Fruit fly (Drosophila melanogaster) whole organism, prepupa: ENCODE results near the gene CG2224.

Experiments
- Blimp-1 ChIP-seq: fragments of 200-800 bp; sonication (Bioruptor generic); optimal IDR thresholded peaks from 3 replicates; lab custom pipeline; 2017; ENCODE audit warnings: missing biosample characterization, missing genetic modification characterization, mild to moderate bottlenecking, moderate library complexity, missing genetic modification reagents
- CG10631 ChIP-seq: fragments of 200-800 bp; sonication (Bioruptor generic); optimal IDR thresholded peaks from 2 replicates; lab custom pipeline; 2016; ENCODE audit warnings: missing biosample characterization, missing genetic modification characterization
- CG10669 ChIP-seq: fragments of 200-800 bp; sonication (Bioruptor generic); optimal IDR thresholded peaks from 3 replicates; lab custom pipeline; 2018; ENCODE audit warnings: missing biosample characterization, mild to moderate bottlenecking, missing genetic modification characterization, moderate library complexity
- CG11294 ChIP-seq: fragments of 200-800 bp; sonication (Bioruptor generic); IDR thresholded peaks from 2 replicates; pipeline ENCODE4 v1.3.6; 2022; ENCODE audit warnings: missing biosample characterization, missing genetic modification characterization
- CG1621 ChIP-seq: fragments of 200-800 bp; sonication (Bioruptor generic); optimal IDR thresholded peaks from 3 replicates; lab custom pipeline; 2018; ENCODE audit warnings: missing biosample characterization, mild to moderate bottlenecking, missing genetic modification characterization
- CG16779 ChIP-seq: fragments of 200-800 bp; sonication (Bioruptor generic); optimal IDR thresholded peaks from 3 replicates; lab custom pipeline; 2017; ENCODE audit warnings: missing biosample characterization, mild to moderate bottlenecking, missing genetic modification characterization
- CG3032 ChIP-seq: fragments of 200-800 bp; optimal IDR thresholded peaks from 2 replicates; lab custom pipeline; 2019; ENCODE audit warnings: missing biosample characterization, mild to moderate bottlenecking, missing genetic modification characterization, moderate library complexity
- CG31627 ChIP-seq: fragments of 200-800 bp; sonication (Bioruptor generic); optimal IDR thresholded peaks from 3 replicates; lab custom pipeline; 2016; ENCODE audit warnings: missing biosample characterization, missing genetic modification characterization
- CG32006 ChIP-seq: fragments of 200-800 bp; sonication (Bioruptor generic); optimal IDR thresholded peaks from 3 replicates; lab custom pipeline; 2017; ENCODE audit warnings: missing biosample characterization, mild to moderate bottlenecking, missing genetic modification characterization
- CG34406 ChIP-seq: fragments of 200-800 bp; sonication (Bioruptor generic); optimal IDR thresholded peaks from 3 replicates; lab custom pipeline; 2016; ENCODE audit warnings: missing biosample characterization, missing genetic modification characterization
- CG4318 ChIP-seq: fragments of 200-800 bp; sonication (Bioruptor generic); optimal IDR thresholded peaks from 3 replicates; lab custom pipeline; 2017; ENCODE audit warnings: missing biosample characterization, mild to moderate bottlenecking, missing genetic modification characterization
- CG6163 ChIP-seq: fragments of 200-800 bp; sonication (Bioruptor generic); IDR thresholded peaks from 3 replicates; pipeline ENCODE4 v1.3.6; 2022; ENCODE audit warnings: missing biosample characterization, missing genetic modification characterization
- CG6276 ChIP-seq: fragments of 200-800 bp; sonication (Bioruptor generic); optimal IDR thresholded peaks from 2 replicates; lab custom pipeline; 2017; ENCODE audit warnings: missing biosample characterization, mild to moderate bottlenecking, missing genetic modification characterization
- CG6792 ChIP-seq: fragments of 200-800 bp; sonication (Bioruptor generic); optimal IDR thresholded peaks from 3 replicates; lab custom pipeline; 2016; ENCODE audit warnings: missing biosample characterization, missing genetic modification characterization
- CG8119 ChIP-seq: fragments of 200-800 bp; sonication (Bioruptor generic); IDR thresholded peaks from 3 replicates; pipeline ENCODE4 v1.3.6; 2022; ENCODE audit warnings: missing biosample characterization, missing genetic modification characterization
- CG8319 ChIP-seq: fragments of 200-800 bp; sonication (Bioruptor generic); optimal IDR thresholded peaks from 3 replicates; lab custom pipeline; 2016; ENCODE audit warnings: missing biosample characterization, missing genetic modification characterization
- CG8632 ChIP-seq: fragments of 200-800 bp; sonication (Bioruptor generic); optimal IDR thresholded peaks from 3 replicates; lab custom pipeline; 2016; ENCODE audit warnings: missing biosample characterization, missing genetic modification characterization
- CG9139 ChIP-seq: fragments of 200-800 bp; sonication (Bioruptor generic); optimal IDR thresholded peaks from 3 replicates; lab custom pipeline; 2017; ENCODE audit warnings: missing biosample characterization, mild to moderate bottlenecking, missing genetic modification characterization
- Eip78C ChIP-seq: fragments of 200-800 bp; sonication (Bioruptor generic); peaks from one replicate; lab custom pipeline; 2016; ENCODE audit warnings: missing biosample characterization, missing genetic modification characterization
- Eip93F ChIP-seq: fragments of 200-800 bp; sonication (Bioruptor generic); optimal IDR thresholded peaks from 2 replicates; lab custom pipeline; 2016; ENCODE audit warnings: missing biosample characterization, mild to moderate bottlenecking, missing genetic modification characterization
- Ets21C ChIP-seq: fragments of 200-800 bp; sonication (Bioruptor generic); optimal IDR thresholded peaks from 3 replicates; lab custom pipeline; 2016; ENCODE audit warnings: missing biosample characterization, missing genetic modification characterization
- Ets96B ChIP-seq: fragments of 200-800 bp; optimal IDR thresholded peaks from 2 replicates; lab custom pipeline; 2019; ENCODE audit warnings: missing biosample characterization, mild to moderate bottlenecking, missing genetic modification characterization, moderate library complexity
- Gug ChIP-seq: fragments of 200-800 bp; sonication (Bioruptor generic); IDR thresholded peaks from 2 replicates; pipeline ENCODE4 v1.3.6; 2022; ENCODE audit warnings: missing biosample characterization, missing genetic modification characterization
- Hr38 ChIP-seq: sonication (Bioruptor generic); optimal IDR thresholded peaks from 2 replicates; lab custom pipeline; 2016; ENCODE audit warnings: missing biosample characterization, missing genetic modification characterization
- Hr4 ChIP-seq: fragments of 200-800 bp; sonication (Bioruptor generic); optimal IDR thresholded peaks from 3 replicates; lab custom pipeline; 2016; ENCODE audit warnings: missing biosample characterization, missing genetic modification characterization
- Lpt ChIP-seq: fragments of 200-800 bp; sonication (Bioruptor generic); optimal IDR thresholded peaks from 3 replicates; lab custom pipeline; 2016; ENCODE audit warnings: missing biosample characterization, missing genetic modification characterization
- Met ChIP-seq: fragments of 200-800 bp; sonication (Bioruptor generic); optimal IDR thresholded peaks from 3 replicates; lab custom pipeline; 2016; ENCODE audit warnings: missing biosample characterization, missing genetic modification characterization
- OdsH ChIP-seq: fragments of 200-800 bp; sonication (Bioruptor generic); optimal IDR thresholded peaks from 3 replicates; lab custom pipeline; 2016; ENCODE audit warnings: missing biosample characterization, missing genetic modification characterization
- Sox102F ChIP-seq: fragments of 200-800 bp; sonication (Bioruptor generic); optimal IDR thresholded peaks from 2 replicates; lab custom pipeline; 2016; ENCODE audit warnings: missing biosample characterization, mild to moderate bottlenecking, missing genetic modification characterization
- Sox14 ChIP-seq: fragments of 200-800 bp; sonication (Bioruptor generic); optimal IDR thresholded peaks from 3 replicates; lab custom pipeline; 2016; ENCODE audit warnings: missing biosample characterization, missing genetic modification characterization
- achi ChIP-seq: fragments of 200-800 bp; sonication (Bioruptor generic); optimal IDR thresholded peaks from 3 replicates; lab custom pipeline; 2016; ENCODE audit warnings: missing biosample characterization, missing genetic modification characterization
- acj6 ChIP-seq: fragments of 200-800 bp; sonication (Bioruptor generic); optimal IDR thresholded peaks from 3 replicates; lab custom pipeline; 2016; ENCODE audit warnings: missing biosample characterization, missing genetic modification characterization
- eg ChIP-seq: fragments of 200-800 bp; sonication (Bioruptor generic); IDR thresholded peaks from 3 replicates; pipeline ENCODE4 v1.3.6; 2022; ENCODE audit warnings: missing biosample characterization, missing genetic modification characterization
- fd85E ChIP-seq: fragments of 200-800 bp; sonication (Bioruptor generic); optimal IDR thresholded peaks from 3 replicates; lab custom pipeline; 2016; ENCODE audit warnings: missing biosample characterization, missing genetic modification characterization
- fkh ChIP-seq: fragments of 200-800 bp; sonication (Bioruptor generic); optimal IDR thresholded peaks from 3 replicates; lab custom pipeline; 2017; ENCODE audit warnings: missing biosample characterization, mild to moderate bottlenecking, missing genetic modification characterization, moderate library complexity
- lz ChIP-seq: fragments of 200-800 bp; sonication (Bioruptor generic); optimal IDR thresholded peaks from 3 replicates; lab custom pipeline; 2016; ENCODE audit warnings: missing biosample characterization, missing genetic modification characterization
- net ChIP-seq: fragments of 200-800 bp; sonication (Bioruptor generic); optimal IDR thresholded peaks from 3 replicates; lab custom pipeline; 2016; ENCODE audit warnings: missing biosample characterization, missing genetic modification characterization
- spab ChIP-seq: fragments of 200-800 bp; sonication (Bioruptor generic); optimal IDR thresholded peaks from 2 replicates; lab custom pipeline; 2017; ENCODE audit warnings: missing biosample characterization, mild to moderate bottlenecking, missing genetic modification characterization, missing genetic modification reagents
- ss ChIP-seq, 2 experiments: fragments of 200-800 bp; sonication (Bioruptor generic); optimal IDR thresholded peaks; 2 replicates in 1 of 2; 3 replicates in 1 of 2; lab custom pipeline; 2017 to 2018; ENCODE audit warnings: mild to moderate bottlenecking in 2 of 2, missing biosample characterization in 2 of 2, missing genetic modification characterization in 2 of 2, moderate library complexity in 1 of 2
- topi ChIP-seq: fragments of 200-800 bp; sonication (Bioruptor generic); optimal IDR thresholded peaks from 3 replicates; lab custom pipeline; 2016; ENCODE audit warnings: missing biosample characterization, missing genetic modification characterization

The CG2224 gene

dm6 chr3R:30459066-30459935, at the start of gene CG2224, which contains the start of gene CDase:
CG2224 (minus strand) TSS chr3R:30459300.
CDase (plus strand) TSS chr3R:30459521.
- TF ChIP-seq Eip78C (GFP tag; lab: Kevin White, UChicago) = peak; percentile 8
- TF ChIP-seq lz (GFP tag; lab: Kevin White, UChicago) = no peak

- TF ChIP-seq CG9139 (GFP tag; lab: Kevin White, UChicago) = no peak
- no peak for TF ChIP-seq CG4318
- no peak for TF ChIP-seq lz (GFP tag; lab: Kevin White, UChicago)
- TF ChIP-seq CG31627 (GFP tag; lab: Kevin White, UChicago) = no peak
- no peak for TF ChIP-seq CG3032 (tag; lab: Kevin White, UChicago)
- TF ChIP-seq fd85E (GFP tag; lab: Kevin White, UChicago) = no peak
- no peak for TF ChIP-seq net (GFP tag; lab: Kevin White, UChicago)
- no peak for TF ChIP-seq eg (GFP tag; lab: Robert Waterston, UW)
- no peak for TF ChIP-seq Ets21C
- TF ChIP-seq, all 60 proteins: peak for 0
These were observed 48.6 kb upstream of the CG2224 start, which contains the start of gene CG34041 for dm6 chr3R:30507723-30508122. CG34041 (plus strand) TSS chr3R:30508023.

dm6 chr3R:30505561-30506037, 46.5 kb upstream of the CG2224 start, which contains the start of the genes PH4alphaSG1 and CG15539:
PH4alphaSG1 (minus strand) TSS chr3R:30505661.
CG15539 (plus strand) TSS chr3R:30505987.
- TF ChIP-seq Sox14 (GFP tag; lab: Kevin White, UChicago) (no peak), CG32006 (GFP tag; lab: Kevin White, UChicago) (no peak), Hr38 (GFP tag; lab: Kevin White, UChicago) (no peak)

- TF ChIP-seq Eip93F (GFP tag; lab: Kevin White, UChicago) (no peak), ss (GFP tag; optimal IDR thresholded peaks at IDR 0.05; lab: Kevin White, UChicago) (no peak), Lpt (GFP tag; lab: Kevin White, UChicago) (no peak), topi (GFP tag; lab: Kevin White, UChicago) (no peak), CG4318 (no peak)
These were observed 44.3 kb upstream of the CG2224 start, which contains the start of gene CG31371 for dm6 chr3R:30503406-30503805. CG31371 (minus strand) TSS chr3R:30503506.

dm6 chr3R:30501174-30501573, 42.1 kb upstream of the CG2224 start:
- TF ChIP-seq Sox102F (GFP tag; lab: Kevin White, UChicago) (peak; percentile 67), CG6163 (GFP tag; lab: Robert Waterston, UW) (peak; percentile 82), CG3032 (tag; lab: Kevin White, UChicago) (no peak), CG6792 (GFP tag; lab: Kevin White, UChicago) (peak; percentile 70), spab (peak; percentile 38), achi (GFP tag; lab: Kevin White, UChicago) (peak; percentile 66), ss (GFP tag; optimal IDR thresholded peaks at IDR 0.05; lab: Kevin White, UChicago) (no peak), CG10631 (GFP tag; lab: Kevin White, UChicago) (peak; percentile 62), CG6276 (peak; percentile 40), net (GFP tag; lab: Kevin White, UChicago) (peak; percentile 47), CG8319 (GFP tag; lab: Kevin White, UChicago) (peak; percentile 28), CG8632 (peak; percentile 26), fkh (no peak), CG11294 (GFP tag; lab: Robert Waterston, UW) (0 out of 2 replicates have a peak, but pooled peaks have one; percentile 38), Blimp-1 (GFP tag; lab: Kevin White, UChicago) (peak; percentile 30), Met (peak; percentile 76), Hr4 (GFP tag; lab: Kevin White, UChicago) (peak; percentile 78), CG16779 (tag; lab: Kevin White, UChicago) (peak; percentile 21), CG4318 (peak; percentile 52), Eip93F (GFP tag; lab: Kevin White, UChicago) (no peak), Gug (GFP tag; lab: Robert Waterston, UW) (peak; percentile 53; the same call in 1 of the 2 replicates), CG10669 (peak; percentile 56), CG34406 (peak; percentile 54), OdsH (GFP tag; lab: Kevin White, UChicago) (peak; percentile 66), Sox14 (GFP tag; lab: Kevin White, UChicago) (peak; percentile 68), CG8119 (peak; percentile 73), acj6 (peak; percentile 69), CG1621 (peak; percentile 55), Ets96B (tag; lab: Kevin White, UChicago) (no peak), lz (GFP tag; lab: Kevin White, UChicago) (peak; percentile 76)
